Worm (Caenorhabditis elegans): ENCODE measurements around the gene coq-3.

- TF ChIP-seq lag-1 (GFP tag; IDR thresholded peaks at IDR 0.05) (no peak), lsy-27 (tag; optimal IDR thresholded peaks at IDR 0.05; ENCODE audit: borderline replicate concordance, insufficient read depth) (no peak), pha-4 (tag; optimal IDR thresholded peaks at IDR 0.05) (no peak), B0261.1 (tag; optimal IDR thresholded peaks at IDR 0.05) (no peak)
These were observed 10.8 kb upstream of the coq-3 start, which contains the start of gene oig-5 for ce11 chrIV:14806903-14807302.
